Fruit fly (Drosophila melanogaster): ENCODE results near the gene CG42714.

The CG42714 gene

dm6 chr3L:6217212-6217611, 16.6 kb downstream of the CG42714 start (continued):
- no peak for TF ChIP-seq MESR4 (GFP tag; optimal IDR thresholded peaks at IDR 0.05)
- TF ChIP-seq Asciz (GFP tag; optimal IDR thresholded peaks at IDR 0.05) = peak; percentile 68
- no peak for TF ChIP-seq TFAM (GFP tag; optimal IDR thresholded peaks at IDR 0.05)
- TF ChIP-seq Mes4 (GFP tag; optimal IDR thresholded peaks at IDR 0.05) = peak; percentile 18
- peak; percentile 67 for TF ChIP-seq CG2202 (tag; optimal IDR thresholded peaks at IDR 0.05)
- peak; percentile 45 for TF ChIP-seq CG4707 (GFP tag; optimal IDR thresholded peaks at IDR 0.05)
- no peak for TF ChIP-seq cwo (GFP tag; optimal IDR thresholded peaks at IDR 0.05)
- peak; percentile 10 for TF ChIP-seq CG31388 (GFP tag; optimal IDR thresholded peaks at IDR 0.05)
- peak; percentile 13 for TF ChIP-seq Dad (GFP tag; optimal IDR thresholded peaks at IDR 0.05)
- TF ChIP-seq CG7372 (GFP tag; IDR thresholded peaks at IDR 0.05) = peak; percentile 34; the same call in 1 of the 2 replicates
- peak; percentile 28 for TF ChIP-seq CG12236 (GFP tag; optimal IDR thresholded peaks at IDR 0.05)
- peak; percentile 66 for TF ChIP-seq H2.0 (GFP tag; IDR thresholded peaks at IDR 0.05)
- peak; percentile 36 for TF ChIP-seq bcd (GFP tag; optimal IDR thresholded peaks at IDR 0.05)
- peak; percentile 89 for TF ChIP-seq CG10979 (tag; optimal IDR thresholded peaks at IDR 0.05)
- no peak for TF ChIP-seq Trl (optimal IDR thresholded peaks at IDR 0.05)
- TF ChIP-seq Trl (GFP tag; optimal IDR thresholded peaks at IDR 0.05) = peak; percentile 50
- TF ChIP-seq ttk (GFP tag; IDR thresholded peaks at IDR 0.05) = peak; percentile 72; the same call in 1 of the 2 replicates
- TF ChIP-seq amos (GFP tag; IDR thresholded peaks at IDR 0.05; ENCODE audit: partially characterized antibody) = no peak
- no peak for TF ChIP-seq bowl (GFP tag; IDR thresholded peaks at IDR 0.05)
- peak; percentile 41 for TF ChIP-seq CG12659 (GFP tag; optimal IDR thresholded peaks at IDR 0.05)
- no peak for TF ChIP-seq slou (GFP tag; optimal IDR thresholded peaks at IDR 0.05)
- TF ChIP-seq CG11247 (GFP tag; IDR thresholded peaks at IDR 0.05) = no peak; the same call in 1 of the 2 replicates
- TF ChIP-seq CG12942 (GFP tag; optimal IDR thresholded peaks at IDR 0.05) = peak; percentile 26
- no peak for TF ChIP-seq Stat92E (GFP tag; optimal IDR thresholded peaks at IDR 0.05)
- TF ChIP-seq ranshi (GFP tag; IDR thresholded peaks at IDR 0.05) = peak; percentile 50; the same call in 1 of the 2 replicates
- TF ChIP-seq CG9727 (GFP tag; optimal IDR thresholded peaks at IDR 0.05) = peak; percentile 76
- peak; percentile 63 for TF ChIP-seq CG8924 (tag; optimal IDR thresholded peaks at IDR 0.05)
- TF ChIP-seq CG2116 (GFP tag; optimal IDR thresholded peaks at IDR 0.05) = peak; percentile 22
- no peak for TF ChIP-seq ftz-f1 (GFP tag; optimal IDR thresholded peaks at IDR 0.05)
- no peak for TF ChIP-seq CG11085 (GFP tag; IDR thresholded peaks at IDR 0.05)
- TF ChIP-seq CG2875 (GFP tag; optimal IDR thresholded peaks at IDR 0.05) = peak; percentile 50
- TF ChIP-seq Sox100B (GFP tag; optimal IDR thresholded peaks at IDR 0.05) = peak; percentile 67
- peak; percentile 68 for TF ChIP-seq Xbp1 (GFP tag; optimal IDR thresholded peaks at IDR 0.05)
- TF ChIP-seq CG8765 (GFP tag; IDR thresholded peaks at IDR 0.05) = 0 out of 2 replicates have a peak, but pooled peaks have one; percentile 19
- no peak for TF ChIP-seq MBD-R2 (GFP tag; IDR thresholded peaks at IDR 0.05)
- peak; percentile 77 for TF ChIP-seq gcm (GFP tag; optimal IDR thresholded peaks at IDR 0.05)
- TF ChIP-seq CG9817 (tag; optimal IDR thresholded peaks at IDR 0.05) = peak; percentile 29
- no peak for TF ChIP-seq aop (GFP tag; IDR thresholded peaks at IDR 0.05)
- TF ChIP-seq HLHmδ (GFP tag; optimal IDR thresholded peaks at IDR 0.05) = no peak
- TF ChIP-seq scrt (GFP tag; optimal IDR thresholded peaks at IDR 0.05) = no peak
- TF ChIP-seq CG9932 (GFP tag; IDR thresholded peaks at IDR 0.05) = 0 out of 2 replicates have a peak, but pooled peaks have one; percentile 4
- no peak for TF ChIP-seq CG14965 (GFP tag; optimal IDR thresholded peaks at IDR 0.05; ENCODE audit: borderline replicate concordance)
- TF ChIP-seq mam (GFP tag; optimal IDR thresholded peaks at IDR 0.05) = no peak
- TF ChIP-seq Oli (tag; optimal IDR thresholded peaks at IDR 0.05) = peak; percentile 77
- TF ChIP-seq CG11696 (GFP tag; IDR thresholded peaks at IDR 0.05) = no peak
- TF ChIP-seq NK7.1 (GFP tag; optimal IDR thresholded peaks at IDR 0.05) = no peak
- TF ChIP-seq D (optimal IDR thresholded peaks at IDR 0.05) = no peak
- peak; percentile 64 for TF ChIP-seq D (GFP tag; optimal IDR thresholded peaks at IDR 0.05)
- TF ChIP-seq CG4282 (GFP tag; optimal IDR thresholded peaks at IDR 0.05) = no peak
- no peak for TF ChIP-seq CG6175 (GFP tag; IDR thresholded peaks at IDR 0.05)
- peak; percentile 57 for TF ChIP-seq CG33557 (GFP tag; optimal IDR thresholded peaks at IDR 0.05)
